Fruit fly (Drosophila melanogaster): Measurements from ENCODE around the gene eag.

Gene eag

dm6 chrX:14947399-14947798 lies 7.9 kb upstream of the eag start (continued):
- TF ChIP-seq fd64A (GFP tag; optimal IDR thresholded peaks at IDR 0.05) (peak; percentile 24), NK7.1 (GFP tag; optimal IDR thresholded peaks at IDR 0.05) (no peak), lab (GFP tag; optimal IDR thresholded peaks at IDR 0.05) (peak; percentile 79), ranshi (GFP tag; IDR thresholded peaks at IDR 0.05) (peak; percentile 45; the same call in 1 of the 2 replicates), CG10274 (GFP tag; optimal IDR thresholded peaks at IDR 0.05) (peak; percentile 12), lmd (GFP tag; IDR thresholded peaks at IDR 0.05) (no peak), CG7963 (GFP tag; IDR thresholded peaks at IDR 0.05; ENCODE audit: partially characterized antibody) (no peak), CG7786 (GFP tag; optimal IDR thresholded peaks at IDR 0.05) (no peak), exex (tag; optimal IDR thresholded peaks at IDR 0.05) (no peak), CG9932 (GFP tag; IDR thresholded peaks at IDR 0.05) (0 out of 2 replicates have a peak, but pooled peaks have one; percentile 21), CG18764 (GFP tag; optimal IDR thresholded peaks at IDR 0.05) (no peak), Doc3 (GFP tag; IDR thresholded peaks at IDR 0.05; ENCODE audit: partially characterized antibody) (0 out of 3 replicates have a peak, but pooled peaks have one; percentile 7), Asciz (GFP tag; optimal IDR thresholded peaks at IDR 0.05) (peak; percentile 55), H15 (GFP tag; IDR thresholded peaks at IDR 0.05) (0 out of 3 replicates have a peak, but pooled peaks have one; percentile 22), otp (GFP tag; IDR thresholded peaks at IDR 0.05) (peak; percentile 77; the same call in 2 of the 3 replicates), Hmr (GFP tag; optimal IDR thresholded peaks at IDR 0.05) (peak; percentile 6), CG11456 (GFP tag; IDR thresholded peaks at IDR 0.05) (peak; percentile 55; the same call in 1 of the 3 replicates), CG1024 (GFP tag; IDR thresholded peaks at IDR 0.05) (peak; percentile 10; the same call in 1 of the 2 replicates), CG11093 (GFP tag; IDR thresholded peaks at IDR 0.05) (no peak), CG11560 (tag; IDR thresholded peaks at IDR 0.05) (no peak), CG1792 (GFP tag; optimal IDR thresholded peaks at IDR 0.05) (peak; percentile 12), CG10321 (GFP tag; IDR thresholded peaks at IDR 0.05) (peak; percentile 83), CG7987 (GFP tag; optimal IDR thresholded peaks at IDR 0.05) (peak; percentile 62), Ada2b (GFP tag; IDR thresholded peaks at IDR 0.05) (no peak), br (optimal IDR thresholded peaks at IDR 0.05) (no peak), Fer2 (tag; optimal IDR thresholded peaks at IDR 0.05) (no peak), MTF-1 (GFP tag; optimal IDR thresholded peaks at IDR 0.05; ENCODE audit: borderline replicate concordance) (peak; percentile 77), zfh1 (GFP tag; IDR thresholded peaks at IDR 0.05) (0 out of 3 replicates have a peak, but pooled peaks have one; percentile 22), CG4707 (GFP tag; optimal IDR thresholded peaks at IDR 0.05) (peak; percentile 27), so (GFP tag; IDR thresholded peaks at IDR 0.05) (peak; percentile 78; the same call in 2 of the 3 replicates), eve (GFP tag; optimal IDR thresholded peaks at IDR 0.05) (no peak), pho (GFP tag; optimal IDR thresholded peaks at IDR 0.05) (no peak), CG1647 (GFP tag; optimal IDR thresholded peaks at IDR 0.05) (no peak), CG18262 (tag; optimal IDR thresholded peaks at IDR 0.05) (no peak), CG1233 (GFP tag; optimal IDR thresholded peaks at IDR 0.05) (peak; percentile 64), CG17359 (tag; optimal IDR thresholded peaks at IDR 0.05) (peak; percentile 22), pb (GFP tag; optimal IDR thresholded peaks at IDR 0.05) (peak; percentile 32), CG32767 (GFP tag; IDR thresholded peaks at IDR 0.05) (no peak), CG2129 (GFP tag; IDR thresholded peaks at IDR 0.05; ENCODE audit: partially characterized antibody) (no peak), CG18619 (GFP tag; optimal IDR thresholded peaks at IDR 0.05) (peak; percentile 3), ttk (GFP tag; IDR thresholded peaks at IDR 0.05) (peak; percentile 45; the same call in 1 of the 2 replicates), zen2 (GFP tag; IDR thresholded peaks at IDR 0.05; ENCODE audit: partially characterized antibody) (no peak), CG13894 (tag; optimal IDR thresholded peaks at IDR 0.05) (peak; percentile 16), CG3407 (GFP tag; optimal IDR thresholded peaks at IDR 0.05) (peak; percentile 40), B-H2 (GFP tag; optimal IDR thresholded peaks at IDR 0.05) (peak; percentile 18), gsb-n (tag; optimal IDR thresholded peaks at IDR 0.05) (no peak), lilli (GFP tag; optimal IDR thresholded peaks at IDR 0.05) (peak; percentile 2), chinmo (GFP tag; IDR thresholded peaks at IDR 0.05; ENCODE audit: partially characterized antibody) (0 out of 4 replicates have a peak, but pooled peaks have one; percentile 75), CkIIα-i1 (GFP tag; IDR thresholded peaks at IDR 0.05) (peak; percentile 38; the same call in 1 of the 2 replicates), p53 (GFP tag; optimal IDR thresholded peaks at IDR 0.05) (no peak)
